Worm (Caenorhabditis elegans) whole organism, young adult: ENCODE results near the gene B0280.17.

Experiments used
- B0035.1 ChIP-seq: sonication (generic microtip); optimal IDR thresholded peaks from 2 replicates; lab custom pipeline; 2016; ENCODE audit warnings: missing genetic modification characterization, mild to moderate bottlenecking, missing compliant biosample characterization, missing genotype, missing genetic modification reagents
- B0336.3 ChIP-seq: fragments of 200-800 bp; sonication (Bioruptor generic); IDR thresholded peaks from 2 replicates; pipeline ENCODE4 v1.3.6; 2022; ENCODE audit warnings: missing genetic modification characterization, missing compliant biosample characterization
- D2030.7 ChIP-seq: fragments of 200-800 bp; sonication (Bioruptor generic); IDR thresholded peaks from 2 replicates; pipeline ENCODE4 v1.3.6; 2022; ENCODE audit warnings: missing genetic modification reagents, missing genetic modification characterization, missing compliant biosample characterization
- F10E7.11 ChIP-seq: sonication (generic microtip); optimal IDR thresholded peaks from 2 replicates; lab custom pipeline; 2017; ENCODE audit warnings: mild to moderate bottlenecking, missing genetic modification characterization, moderate library complexity, missing compliant biosample characterization
- F23B12.7 ChIP-seq: sonication (generic microtip); optimal IDR thresholded peaks from 2 replicates; lab custom pipeline; 2017; ENCODE audit warnings: missing genetic modification characterization, mild to moderate bottlenecking, missing compliant biosample characterization, antibody characterized with exemption, moderate library complexity; ENCODE audit not compliant: insufficient read depth
- F33H1.4 ChIP-seq: fragments of 200-800 bp; sonication (Bioruptor generic); IDR thresholded peaks from 2 replicates; pipeline ENCODE4 v1.3.6; 2022; ENCODE audit warnings: missing genetic modification reagents, missing genetic modification characterization, missing compliant biosample characterization
- F49E8.2 ChIP-seq: sonication (generic microtip); optimal IDR thresholded peaks from 3 replicates; lab custom pipeline; 2017; ENCODE audit warnings: missing genetic modification characterization, mild to moderate bottlenecking, missing compliant biosample characterization, antibody characterized with exemption, moderate library complexity; ENCODE audit not compliant: insufficient read depth
- F57C9.4 ChIP-seq: sonication (generic microtip); optimal IDR thresholded peaks from 2 replicates; lab custom pipeline; 2017; ENCODE audit warnings: mild to moderate bottlenecking, missing genetic modification characterization, missing compliant biosample characterization
- K11D2.4 ChIP-seq: fragments of 200-800 bp; sonication (Bioruptor generic); IDR thresholded peaks from 2 replicates; pipeline ENCODE4 v1.3.6; 2022; ENCODE audit warnings: missing genetic modification reagents, missing genetic modification characterization, missing compliant biosample characterization
- K12H6.12 ChIP-seq: fragments of 200-800 bp; sonication (Bioruptor generic); optimal IDR thresholded peaks from 2 replicates; lab custom pipeline; 2018; ENCODE audit warnings: mild to moderate bottlenecking, missing genetic modification characterization, missing compliant biosample characterization
- Y53F4B.3 ChIP-seq: fragments of 200-800 bp; sonication (Bioruptor generic); IDR thresholded peaks from 2 replicates; pipeline ENCODE4 v1.3.6; 2022; ENCODE audit warnings: missing genetic modification reagents, missing genetic modification characterization, missing compliant biosample characterization
- aptf-3 ChIP-seq: fragments of 200-800 bp; sonication (Bioruptor generic); IDR thresholded peaks from 2 replicates; pipeline ENCODE4 v1.3.6; 2022; ENCODE audit warnings: missing genetic modification characterization, missing compliant biosample characterization
- atf-7 ChIP-seq: sonication (generic microtip); optimal IDR thresholded peaks from 2 replicates; lab custom pipeline; 2017; ENCODE audit warnings: mild to moderate bottlenecking, missing genetic modification characterization, missing compliant biosample characterization
- ceh-58 ChIP-seq: fragments of 200-800 bp; sonication (Bioruptor generic); IDR thresholded peaks from 2 replicates; pipeline ENCODE4 v1.3.6; 2022; ENCODE audit warnings: missing genetic modification characterization, missing compliant biosample characterization
- ceh-91 ChIP-seq: fragments of 200-800 bp; sonication (Bioruptor generic); IDR thresholded peaks from 2 replicates; pipeline ENCODE4 v1.3.6; 2022; ENCODE audit warnings: missing genetic modification reagents, missing genetic modification characterization, missing compliant biosample characterization
- efl-1 ChIP-seq: fragments of 150-350 bp; optimal IDR thresholded peaks from 2 replicates; lab custom pipeline; 2014; ENCODE audit warnings: missing biosample characterization, missing genetic modification reagents, missing genetic modification characterization
- egl-18 ChIP-seq: fragments of 200-800 bp; sonication (Bioruptor generic); IDR thresholded peaks from 2 replicates; pipeline ENCODE4 v1.3.6; 2022; ENCODE audit warnings: missing genetic modification reagents, missing genetic modification characterization, missing compliant biosample characterization
- egl-44 ChIP-seq: fragments of 200-800 bp; sonication (Bioruptor generic); IDR thresholded peaks from 2 replicates; pipeline ENCODE4 v1.3.6; 2022; ENCODE audit warnings: missing genetic modification reagents, missing genetic modification characterization, missing compliant biosample characterization
- egrh-3 ChIP-seq: fragments of 200-800 bp; sonication (Bioruptor generic); IDR thresholded peaks from 2 replicates; pipeline ENCODE4 v1.3.6; 2022; ENCODE audit warnings: missing genetic modification reagents, missing genetic modification characterization, missing compliant biosample characterization
- ets-4 ChIP-seq: fragments of 200-800 bp; sonication (Bioruptor generic); optimal IDR thresholded peaks from 2 replicates; lab custom pipeline; 2018; ENCODE audit warnings: mild to moderate bottlenecking, missing genetic modification characterization, missing compliant biosample characterization
- hlh-12 ChIP-seq: sonication (generic microtip); optimal IDR thresholded peaks from 2 replicates; lab custom pipeline; 2016; ENCODE audit warnings: missing genetic modification characterization, missing compliant biosample characterization
- hlh-26 ChIP-seq: fragments of 200-800 bp; sonication (Bioruptor generic); conservative IDR thresholded peaks from 2 replicates; pipeline ENCODE4 v1.3.6; 2022; ENCODE audit warnings: missing genetic modification reagents, missing genetic modification characterization, missing compliant biosample characterization
- hmg-1.2 ChIP-seq: fragments of 200-800 bp; sonication (Bioruptor generic); IDR thresholded peaks from 2 replicates; pipeline ENCODE4 v1.3.6; 2022; ENCODE audit warnings: missing genetic modification reagents, missing genetic modification characterization, missing compliant biosample characterization
- hrde-1 ChIP-seq: sonication (generic microtip); optimal IDR thresholded peaks from 2 replicates; lab custom pipeline; 2016; ENCODE audit warnings: missing genetic modification characterization, mild to moderate bottlenecking, missing compliant biosample characterization, moderate library complexity, missing genotype, missing genetic modification reagents, borderline replicate concordance
- let-526 ChIP-seq: fragments of 200-800 bp; sonication (Bioruptor generic); IDR thresholded peaks from 2 replicates; pipeline ENCODE4 v1.3.6; 2022; ENCODE audit warnings: missing genetic modification reagents, missing genetic modification characterization, missing compliant biosample characterization
- lsl-1 ChIP-seq: fragments of 200-800 bp; sonication (Bioruptor generic); optimal IDR thresholded peaks from 2 replicates; lab custom pipeline; 2018; ENCODE audit warnings: mild to moderate bottlenecking, missing genetic modification characterization, moderate library complexity, missing compliant biosample characterization
- lsy-27 ChIP-seq: sonication (generic microtip); optimal IDR thresholded peaks from 2 replicates; lab custom pipeline; 2017; ENCODE audit warnings: missing genetic modification characterization, mild to moderate bottlenecking, missing compliant biosample characterization, antibody characterized with exemption, missing genotype, borderline replicate concordance; ENCODE audit not compliant: insufficient read depth
- mcd-1 ChIP-seq: fragments of 200-800 bp; sonication (Bioruptor generic); IDR thresholded peaks from 2 replicates; pipeline ENCODE4 v1.3.6; 2022; ENCODE audit warnings: missing genetic modification reagents, missing genetic modification characterization, missing compliant biosample characterization
- mes-4 ChIP-seq: sonication (generic microtip); optimal IDR thresholded peaks from 2 replicates; lab custom pipeline; 2016; ENCODE audit warnings: missing genotype, missing genetic modification characterization, missing compliant biosample characterization
- mxl-1 ChIP-seq: sonication (generic microtip); optimal IDR thresholded peaks from 2 replicates; lab custom pipeline; 2016; ENCODE audit warnings: missing genetic modification characterization, missing compliant biosample characterization
- nfya-1 ChIP-seq: sonication (generic microtip); optimal IDR thresholded peaks from 2 replicates; lab custom pipeline; 2017; ENCODE audit warnings: antibody characterized with exemption, missing compliant biosample characterization, missing genetic modification characterization, borderline replicate concordance; ENCODE audit not compliant: insufficient read depth
- nfya-2 ChIP-seq: fragments of 200-800 bp; sonication (Bioruptor generic); IDR thresholded peaks from 2 replicates; pipeline ENCODE4 v1.3.6; 2022; ENCODE audit warnings: missing genetic modification reagents, missing genetic modification characterization, missing compliant biosample characterization
- nhr-80 ChIP-seq: sonication (generic microtip); optimal IDR thresholded peaks from 2 replicates; lab custom pipeline; 2016; ENCODE audit warnings: missing genetic modification characterization, missing compliant biosample characterization
- sdz-38 ChIP-seq: sonication (generic microtip); optimal IDR thresholded peaks from 2 replicates; lab custom pipeline; 2016; ENCODE audit warnings: missing genotype, missing genetic modification characterization, missing compliant biosample characterization
- sea-2 ChIP-seq: fragments of 200-800 bp; sonication (Bioruptor generic); IDR thresholded peaks from 2 replicates; pipeline ENCODE4 v1.3.6; 2022; ENCODE audit warnings: missing genetic modification characterization, missing compliant biosample characterization
- snpc-1.1 ChIP-seq: sonication (generic microtip); optimal IDR thresholded peaks from 2 replicates; lab custom pipeline; 2017; ENCODE audit warnings: missing genetic modification characterization, mild to moderate bottlenecking, missing compliant biosample characterization, antibody characterized with exemption, moderate library complexity, missing genotype, missing genetic modification reagents; ENCODE audit not compliant: insufficient read depth
- snpc-3.4 ChIP-seq: sonication (generic microtip); optimal IDR thresholded peaks from 2 replicates; lab custom pipeline; 2017; ENCODE audit warnings: missing genetic modification characterization, mild to moderate bottlenecking, missing compliant biosample characterization, antibody characterized with exemption, moderate library complexity, missing genotype, missing genetic modification reagents
- somi-1 ChIP-seq: fragments of 200-800 bp; sonication (Bioruptor generic); optimal IDR thresholded peaks from 2 replicates; lab custom pipeline; 2018; ENCODE audit warnings: mild to moderate bottlenecking, missing genetic modification characterization, missing compliant biosample characterization
- tbx-9 ChIP-seq: sonication (generic microtip); optimal IDR thresholded peaks from 2 replicates; lab custom pipeline; 2016; ENCODE audit warnings: borderline replicate concordance, missing genetic modification characterization, inconsistent platforms, missing compliant biosample characterization
- unc-62 ChIP-seq: fragments of 150-350 bp; optimal IDR thresholded peaks from 2 replicates; lab custom pipeline; 2014; ENCODE audit warnings: missing biosample characterization, missing genetic modification reagents, missing genetic modification characterization
- xnd-1 ChIP-seq: sonication (generic microtip); optimal IDR thresholded peaks from 2 replicates; lab custom pipeline; 2016; ENCODE audit warnings: missing genotype, missing genetic modification reagents, missing genetic modification characterization, missing compliant biosample characterization
- zfh-2 ChIP-seq: fragments of 200-800 bp; sonication (Bioruptor generic); conservative IDR thresholded peaks from 2 replicates; pipeline ENCODE4 v1.3.6; 2022; ENCODE audit warnings: missing genetic modification reagents, missing genetic modification characterization, missing compliant biosample characterization
- zim-3 ChIP-seq: sonication (generic microtip); optimal IDR thresholded peaks from 2 replicates; lab custom pipeline; 2017; ENCODE audit warnings: mild to moderate bottlenecking, missing genetic modification characterization, moderate library complexity, missing compliant biosample characterization

Gene B0280.17

ce11 chrIII:7165816-7166229, 29.9 kb upstream of the B0280.17 start (continued):
- peak; percentile 28 for TF ChIP-seq F23B12.7 (tag; lab: Kevin White, UChicago)
- TF ChIP-seq ceh-91: no peak
- no peak for TF ChIP-seq Y53F4B.3 (GFP tag; lab: Robert Waterston, UW)
- peak; percentile 98 for TF ChIP-seq nhr-80 (tag; lab: Kevin White, UChicago)

ce11 chrIII:7165276-7165675, 29.4 kb upstream of the B0280.17 start:
- TF ChIP-seq snpc-3.4 (peak; percentile 44), ceh-91 (peak; percentile 34; the same call in 1 of the 2 replicates), egrh-3 (GFP tag; lab: Robert Waterston, UW) (no peak), xnd-1 (tag; lab: Kevin White, UChicago) (no peak), zfh-2 (GFP tag; lab: Robert Waterston, UW) (no peak), hmg-1.2 (GFP tag; lab: Robert Waterston, UW) (peak; percentile 10; the same call in 1 of the 2 replicates), F33H1.4 (GFP tag; lab: Robert Waterston, UW) (peak; percentile 36; the same call in 1 of the 2 replicates), egl-44 (GFP tag; lab: Robert Waterston, UW) (no peak), efl-1 (GFP tag; lab: Kevin White, UChicago) (peak; percentile 70), lsl-1 (peak; percentile 80)

ce11 chrIII:7162065-7162762, 26.3 kb upstream of the B0280.17 start, which contains the start of the genes syf-2 and K04G7.1:
Gene syf-2, minus strand, starts transcription at chrIII:7162115.
Gene K04G7.1, plus strand, starts transcription at chrIII:7162712.
- peak; percentile 60; the same call in 1 of the 2 replicates for TF ChIP-seq K11D2.4 (GFP tag; lab: Robert Waterston, UW)
- no peak for TF ChIP-seq sea-2 (GFP tag; lab: Robert Waterston, UW)
- TF ChIP-seq lsl-1: peak; percentile 80
- no peak for TF ChIP-seq tbx-9 (tag; lab: Kevin White, UChicago)
- TF ChIP-seq B0035.1 (tag; lab: Kevin White, UChicago): no peak
- TF ChIP-seq nfya-2 (GFP tag; lab: Robert Waterston, UW): no peak
- TF ChIP-seq snpc-1.1 (tag; lab: Kevin White, UChicago): peak; percentile 74
- no peak for TF ChIP-seq hlh-12 (tag; lab: Kevin White, UChicago)
- peak; percentile 35 for TF ChIP-seq atf-7
- TF ChIP-seq zim-3 (tag; lab: Kevin White, UChicago): no peak
- TF ChIP-seq let-526: no peak
- TF ChIP-seq aptf-3 (GFP tag; lab: Robert Waterston, UW): no peak
- TF ChIP-seq efl-1 (GFP tag; lab: Kevin White, UChicago): peak; percentile 82
- peak; percentile 93 for TF ChIP-seq mcd-1 (GFP tag; lab: Robert Waterston, UW)
- no peak for TF ChIP-seq F57C9.4 (tag; lab: Kevin White, UChicago)
- peak; percentile 28 for TF ChIP-seq F49E8.2 (tag; lab: Kevin White, UChicago)
- TF ChIP-seq mxl-1 (tag; lab: Kevin White, UChicago): no peak
- TF ChIP-seq sdz-38 (tag; lab: Kevin White, UChicago): no peak
- TF ChIP-seq egl-18 (GFP tag; lab: Robert Waterston, UW): no peak
- TF ChIP-seq hrde-1: peak; percentile 4
- peak; percentile 73 for TF ChIP-seq hmg-1.2 (GFP tag; lab: Robert Waterston, UW)
- TF ChIP-seq K12H6.12 (tag; lab: Kevin White, UChicago): peak; percentile 73
- no peak for TF ChIP-seq F10E7.11 (tag; lab: Kevin White, UChicago)
- peak; percentile 78 for TF ChIP-seq B0336.3 (GFP tag; lab: Robert Waterston, UW)
- TF ChIP-seq D2030.7 (GFP tag; lab: Robert Waterston, UW): peak; percentile 86
- TF ChIP-seq xnd-1 (tag; lab: Kevin White, UChicago): no peak
- TF ChIP-seq hlh-26 (GFP tag; lab: Robert Waterston, UW): no peak
- no peak for TF ChIP-seq lsy-27 (tag; lab: Kevin White, UChicago)
- peak; percentile 12 for TF ChIP-seq somi-1 (GFP tag; lab: Kevin White, UChicago)
- no peak for TF ChIP-seq mes-4 (tag; lab: Kevin White, UChicago)
- TF ChIP-seq F23B12.7 (tag; lab: Kevin White, UChicago): peak; percentile 80
- peak; percentile 20 for TF ChIP-seq unc-62
- TF ChIP-seq ets-4 (GFP tag; lab: Kevin White, UChicago): no peak
- TF ChIP-seq ceh-58 (GFP tag; lab: Robert Waterston, UW): no peak
- TF ChIP-seq nfya-1: no peak
